Fruit fly (Drosophila melanogaster): Measurements from ENCODE around the gene GV1.

GV1 gene

DNA sequence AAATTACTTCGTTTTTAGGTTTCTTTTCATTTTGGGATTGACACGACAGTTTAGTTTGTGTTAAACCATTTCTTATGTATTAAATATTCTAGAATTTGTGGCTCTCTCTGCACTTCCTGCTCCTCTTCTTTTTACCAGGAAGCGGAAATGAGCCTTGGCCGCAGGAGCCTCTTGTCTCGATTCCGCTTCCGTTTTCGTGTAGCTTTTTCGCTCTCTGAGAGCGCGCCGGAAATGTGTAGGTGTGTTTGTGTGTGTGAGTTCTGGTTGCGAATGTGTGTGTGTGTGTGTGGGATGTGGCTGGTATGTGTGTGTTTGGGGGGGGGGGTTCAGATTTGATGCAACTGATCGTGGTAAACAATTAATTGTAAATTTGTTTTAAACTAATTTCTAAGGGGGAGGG, 49.2 kb downstream of the GV1 start:
- TF ChIP-seq CG30431 (GFP tag; optimal IDR thresholded peaks at IDR 0.05): no peak
- peak; percentile 24 to 46 for TF ChIP-seq Trl (optimal IDR thresholded peaks at IDR 0.05)
- no peak for TF ChIP-seq Trl (GFP tag; optimal IDR thresholded peaks at IDR 0.05)
- TF ChIP-seq CG10267 (tag; optimal IDR thresholded peaks at IDR 0.05): peak; percentile 7
- no peak for TF ChIP-seq dysf (GFP tag; IDR thresholded peaks at IDR 0.05)
- TF ChIP-seq CG7839 (tag; optimal IDR thresholded peaks at IDR 0.05): no peak
- no peak for TF ChIP-seq HLH4C (GFP tag; IDR thresholded peaks at IDR 0.05; ENCODE audit: partially characterized antibody)
- TF ChIP-seq bigmax (GFP tag; optimal IDR thresholded peaks at IDR 0.05): no peak
- TF ChIP-seq CG42726 (GFP tag; IDR thresholded peaks at IDR 0.05; ENCODE audit: partially characterized antibody): no peak
- no peak for TF ChIP-seq MBD-R2 (GFP tag; IDR thresholded peaks at IDR 0.05)
- no peak for TF ChIP-seq tx (GFP tag; optimal IDR thresholded peaks at IDR 0.05)
- TF ChIP-seq ham (GFP tag; IDR thresholded peaks at IDR 0.05): no peak
- peak; percentile 60 for TF ChIP-seq nau (GFP tag; optimal IDR thresholded peaks at IDR 0.05)
- TF ChIP-seq esg (GFP tag; conservative IDR thresholded peaks at IDR 0.05): no peak
- no peak for TF ChIP-seq Sox100B (GFP tag; optimal IDR thresholded peaks at IDR 0.05)
- TF ChIP-seq caup (GFP tag; optimal IDR thresholded peaks at IDR 0.05; ENCODE audit: severe bottlenecking): peak; percentile 7
- peak; percentile 36 for TF ChIP-seq CG13296 (GFP tag; optimal IDR thresholded peaks at IDR 0.05)
- TF ChIP-seq CG8765 (GFP tag; IDR thresholded peaks at IDR 0.05): no peak
- TF ChIP-seq CG2199 (GFP tag; IDR thresholded peaks at IDR 0.05): no peak
- peak; percentile 76 for TF ChIP-seq CG7271 (tag; optimal IDR thresholded peaks at IDR 0.05)
- TF ChIP-seq Nf-YA (GFP tag; IDR thresholded peaks at IDR 0.05): no peak
- no peak for TF ChIP-seq crc (GFP tag; optimal IDR thresholded peaks at IDR 0.05)
- no peak for TF ChIP-seq nerfin-2 (GFP tag; IDR thresholded peaks at IDR 0.05; ENCODE audit: partially characterized antibody)
- TF ChIP-seq CG17359 (tag; optimal IDR thresholded peaks at IDR 0.05): no peak
- TF ChIP-seq CG10321 (GFP tag; IDR thresholded peaks at IDR 0.05): no peak
- peak; percentile 82 for TF ChIP-seq cg (GFP tag; optimal IDR thresholded peaks at IDR 0.05)
- TF ChIP-seq CG17829 (tag; optimal IDR thresholded peaks at IDR 0.05): no peak
- no peak for TF ChIP-seq BEAF-32 (GFP tag; optimal IDR thresholded peaks at IDR 0.05)
- no peak for TF ChIP-seq Fer2 (tag; optimal IDR thresholded peaks at IDR 0.05)
- TF ChIP-seq ATbp (GFP tag; optimal IDR thresholded peaks at IDR 0.05): no peak
- no peak for TF ChIP-seq NC2α (GFP tag; optimal IDR thresholded peaks at IDR 0.05)
- no peak for TF ChIP-seq CoRest (tag; optimal IDR thresholded peaks at IDR 0.05)
- no peak for TF ChIP-seq CG8944 (GFP tag; optimal IDR thresholded peaks at IDR 0.05)
- no peak for TF ChIP-seq Mrtf (GFP tag; IDR thresholded peaks at IDR 0.05)
- no peak for TF ChIP-seq CG2875 (GFP tag; optimal IDR thresholded peaks at IDR 0.05)
- no peak for TF ChIP-seq CG9215 (GFP tag; IDR thresholded peaks at IDR 0.05)
- no peak for TF ChIP-seq CG6813 (GFP tag; optimal IDR thresholded peaks at IDR 0.05)
- no peak for TF ChIP-seq C15 (GFP tag; IDR thresholded peaks at IDR 0.05)
- no peak for TF ChIP-seq mam (GFP tag; optimal IDR thresholded peaks at IDR 0.05)
- TF ChIP-seq insv (GFP tag; optimal IDR thresholded peaks at IDR 0.05): no peak
- no peak for TF ChIP-seq CG1603 (tag; optimal IDR thresholded peaks at IDR 0.05)
- no peak for TF ChIP-seq CG3847 (GFP tag; IDR thresholded peaks at IDR 0.05)
- TF ChIP-seq schlank (tag; optimal IDR thresholded peaks at IDR 0.05): no peak
- no peak for TF ChIP-seq Gug (GFP tag; IDR thresholded peaks at IDR 0.05)
- no peak for TF ChIP-seq Oaz (GFP tag; IDR thresholded peaks at IDR 0.05)
- no peak for TF ChIP-seq dan (GFP tag; IDR thresholded peaks at IDR 0.05)
- peak; percentile 56 for TF ChIP-seq CG3281 (GFP tag; optimal IDR thresholded peaks at IDR 0.05)
- no peak for TF ChIP-seq YL-1 (GFP tag; optimal IDR thresholded peaks at IDR 0.05)
- no peak for TF ChIP-seq CG3995 (GFP tag; optimal IDR thresholded peaks at IDR 0.05)
- TF ChIP-seq CG4617 (GFP tag; optimal IDR thresholded peaks at IDR 0.05; ENCODE audit: borderline replicate concordance): no peak
- TF ChIP-seq Side (GFP tag; optimal IDR thresholded peaks at IDR 0.05): no peak
- no peak for TF ChIP-seq Poxn (GFP tag; IDR thresholded peaks at IDR 0.05)
